Fruit fly (Drosophila melanogaster) S2 (cell line): ENCODE results near the gene CG3777.

Experiments used
- CG8478 ChIP-seq: fragments of >200 bp; optimal IDR thresholded peaks from 2 replicates; lab custom pipeline; 2018
- CTCF ChIP-seq, 2 experiments: fragments of >200 bp; optimal IDR thresholded peaks; 2 replicates each; lab custom pipeline; 2018

CG3777 gene

dm6 chrX:294839-295238 lies 15.3 kb downstream of the CG3777 start, which contains the start of gene CG13375:
CG13375 (minus strand) TSS chrX:294962.
- TF ChIP-seq CG8478 (lab: Kevin White, UChicago) (no peak), CTCF (optimal IDR thresholded peaks at IDR 0.05; lab: Kevin White, UChicago) (no peak)

dm6 chrX:307384-307783 lies 27.9 kb downstream of the CG3777 start, which contains the start of gene CG12470:
CG12470 (plus strand) TSS chrX:307684.
- TF ChIP-seq CG8478 (lab: Kevin White, UChicago) (no peak), CTCF (optimal IDR thresholded peaks at IDR 0.05; lab: Kevin White, UChicago) (no peak)

- TF ChIP-seq CTCF (optimal IDR thresholded peaks at IDR 0.05; lab: Kevin White, UChicago): no peak
- no peak for TF ChIP-seq CG8478 (lab: Kevin White, UChicago)
These were observed 31.8 kb downstream of the CG3777 start for dm6 chrX:311328-311727.

DNA sequence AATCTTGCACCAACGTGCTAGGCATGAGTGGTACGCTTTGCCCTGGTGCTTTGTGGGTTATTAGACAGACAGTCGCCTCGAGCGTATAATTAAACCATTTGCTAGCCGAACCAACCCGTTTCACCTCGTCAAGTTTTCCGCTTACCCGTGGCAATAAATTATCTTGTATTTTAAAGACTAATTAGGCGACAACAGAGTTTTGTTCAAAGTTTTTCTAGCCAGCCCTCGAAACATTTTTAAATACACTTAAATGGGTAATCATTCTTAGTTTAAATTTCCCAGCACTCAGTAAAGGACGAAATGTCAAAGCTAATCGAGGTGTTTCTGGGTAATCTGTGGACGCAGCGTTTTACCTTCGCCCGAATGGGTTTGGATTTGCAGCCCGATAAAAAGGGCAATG lies 35.3 kb downstream of the CG3777 start, which contains the start of gene Or1a:
Or1a (plus strand) TSS at position 301 of the 400 bp plus-strand sequence.
- TF ChIP-seq CTCF (optimal IDR thresholded peaks at IDR 0.05; lab: Kevin White, UChicago) (no peak), CG8478 (lab: Kevin White, UChicago) (no peak)

dm6 chrX:333942-334341 lies 54.4 kb downstream of the CG3777 start:
- TF ChIP-seq CG8478 (lab: Kevin White, UChicago) (no peak), CTCF (optimal IDR thresholded peaks at IDR 0.05; lab: Kevin White, UChicago) (no peak)

- no peak for TF ChIP-seq CTCF (optimal IDR thresholded peaks at IDR 0.05; lab: Kevin White, UChicago)
- TF ChIP-seq CG8478 (lab: Kevin White, UChicago): no peak
These were observed 55.3 kb downstream of the CG3777 start for dm6 chrX:334624-335292.

DNA sequence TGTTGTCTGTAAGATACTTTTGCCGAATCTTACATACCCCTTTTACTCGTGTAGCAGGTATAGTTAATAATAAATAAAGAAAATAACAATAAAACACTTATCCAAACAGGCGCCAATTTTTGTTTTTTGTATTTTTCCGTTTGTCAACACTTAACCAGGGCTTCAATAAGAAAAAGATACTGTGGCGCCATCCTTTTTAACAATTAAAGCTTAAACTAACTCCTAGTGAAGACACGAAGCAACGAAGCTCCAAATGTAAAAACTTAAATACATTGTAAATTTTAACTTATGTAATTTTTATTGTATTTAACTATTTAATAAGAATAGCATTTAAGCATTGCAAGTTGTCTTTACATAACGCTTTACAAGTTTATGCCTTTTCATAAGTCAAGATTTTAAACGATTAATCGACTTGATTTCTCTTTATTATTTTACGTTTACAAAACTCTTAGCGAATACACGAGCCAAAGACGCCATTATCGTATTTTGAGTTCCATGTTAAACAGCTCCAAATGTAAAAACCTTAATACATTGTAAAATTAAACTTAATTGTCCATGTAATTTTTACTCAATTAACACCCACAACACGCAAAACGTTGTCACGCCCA lies 57.3 kb downstream of the CG3777 start:
- TF ChIP-seq CG8478 (lab: Kevin White, UChicago): no peak
- TF ChIP-seq CTCF (optimal IDR thresholded peaks at IDR 0.05; lab: Kevin White, UChicago): peak in 1 of 2 experiments; percentile 48

DNA sequence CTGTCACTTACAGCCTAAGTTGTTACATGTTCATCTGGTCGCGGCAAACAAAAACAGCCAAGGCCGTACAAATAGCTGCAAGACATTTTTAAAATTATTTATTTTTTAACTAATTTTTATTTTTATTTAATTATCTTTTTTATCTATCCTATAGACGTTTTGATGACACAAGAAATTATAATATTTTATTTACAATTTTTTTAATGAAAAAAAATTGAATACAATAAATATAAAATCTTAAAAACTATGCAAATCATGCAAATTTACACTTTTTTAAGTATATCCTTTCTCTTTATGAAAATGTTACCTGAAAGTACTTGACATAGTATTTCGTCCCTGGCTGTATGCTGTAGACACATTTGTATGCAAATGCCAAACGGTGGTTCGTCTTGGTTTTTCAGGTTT lies 58.6 kb downstream of the CG3777 start:
- no peak for TF ChIP-seq CG8478 (lab: Kevin White, UChicago)
- no peak for TF ChIP-seq CTCF (optimal IDR thresholded peaks at IDR 0.05; lab: Kevin White, UChicago)

- TF ChIP-seq CG8478 (lab: Kevin White, UChicago): no peak
These were observed 60.5 kb downstream of the CG3777 start for dm6 chrX:339866-340571.

DNA sequence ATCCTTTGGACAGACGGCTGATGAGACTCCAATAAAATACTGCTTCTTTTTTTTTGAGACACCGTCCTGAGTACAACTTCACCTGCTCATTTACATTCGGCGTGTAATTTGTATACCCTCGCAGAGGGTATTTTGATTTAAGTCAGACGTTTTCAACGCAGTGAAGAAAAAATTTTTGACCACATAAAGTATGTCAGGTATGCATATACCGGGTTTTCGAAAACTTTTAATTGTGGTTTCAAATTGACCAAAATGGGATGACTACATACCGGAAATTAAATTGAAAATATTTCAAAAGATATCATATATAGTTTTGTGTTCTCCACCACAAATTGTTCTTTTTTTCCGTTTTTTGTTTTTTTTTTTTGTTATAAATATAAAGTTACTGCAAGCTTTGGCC lies 61.3 kb downstream of the CG3777 start:
- TF ChIP-seq CG8478 (lab: Kevin White, UChicago): no peak
- TF ChIP-seq CTCF (optimal IDR thresholded peaks at IDR 0.05; lab: Kevin White, UChicago): no peak

DNA sequence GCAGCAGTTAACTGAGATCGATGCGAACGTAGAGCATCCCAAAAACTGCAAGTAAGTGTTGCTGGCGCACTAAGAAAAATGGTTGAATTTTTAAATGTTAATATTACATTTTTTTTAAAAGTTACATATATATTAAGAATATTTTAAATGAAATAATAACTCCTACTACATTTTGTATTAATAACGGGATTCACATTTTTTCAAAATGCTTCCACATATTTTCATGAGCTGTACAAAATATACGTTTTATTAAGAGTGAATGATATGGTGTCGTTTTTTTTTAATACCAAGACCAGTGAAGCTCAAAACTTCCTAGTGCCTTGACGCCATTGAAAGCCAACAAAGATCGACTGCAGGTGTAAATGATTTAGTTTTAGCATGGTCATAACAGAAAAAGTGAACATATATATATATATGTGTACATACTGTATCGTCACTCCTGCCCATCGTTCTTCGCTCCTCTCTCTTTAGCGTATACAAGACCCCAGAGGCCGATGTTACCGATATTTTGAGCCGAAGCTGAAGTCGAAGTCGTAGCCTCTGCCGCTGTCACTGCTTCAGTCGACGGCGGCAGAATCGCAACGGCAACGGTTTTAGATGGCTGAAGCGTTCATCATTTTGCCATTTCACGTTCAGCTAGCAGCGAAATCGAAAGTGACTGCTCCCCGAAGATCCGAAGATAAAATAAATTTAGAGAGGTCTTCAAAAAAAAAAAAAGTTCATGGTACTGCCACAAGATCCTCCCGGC lies 63.1 kb downstream of the CG3777 start:
- TF ChIP-seq CG8478 (lab: Kevin White, UChicago) (no peak), CTCF (optimal IDR thresholded peaks at IDR 0.05; lab: Kevin White, UChicago) (no peak)

DNA sequence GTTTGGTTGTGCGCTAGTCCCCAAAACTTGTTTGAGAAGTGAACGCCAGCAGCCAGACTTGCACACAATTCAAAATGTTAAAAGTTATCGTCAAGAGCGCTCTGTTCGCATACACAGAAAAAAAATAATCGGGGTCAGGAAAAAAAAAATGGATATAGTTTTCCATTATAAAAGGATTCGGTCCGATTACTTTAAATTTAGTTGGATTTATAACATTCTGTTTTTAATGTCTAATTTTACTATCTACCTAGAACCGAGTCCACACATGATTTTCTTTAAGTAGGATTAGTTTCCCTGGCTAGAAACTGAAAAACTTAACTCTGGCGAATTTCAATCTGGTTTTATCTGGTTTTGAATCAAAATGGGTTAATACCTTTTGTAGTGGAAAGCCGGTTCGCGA lies 65.7 kb downstream of the CG3777 start:
- TF ChIP-seq CTCF (optimal IDR thresholded peaks at IDR 0.05; lab: Kevin White, UChicago) (no peak), CG8478 (lab: Kevin White, UChicago) (no peak)

- no peak for TF ChIP-seq CTCF (optimal IDR thresholded peaks at IDR 0.05; lab: Kevin White, UChicago)
- TF ChIP-seq CG8478 (lab: Kevin White, UChicago): no peak
These were observed 70.8 kb downstream of the CG3777 start, which contains the start of gene CG43181 for dm6 chrX:350266-350665. CG43181 (plus strand) TSS chrX:350566.

DNA sequence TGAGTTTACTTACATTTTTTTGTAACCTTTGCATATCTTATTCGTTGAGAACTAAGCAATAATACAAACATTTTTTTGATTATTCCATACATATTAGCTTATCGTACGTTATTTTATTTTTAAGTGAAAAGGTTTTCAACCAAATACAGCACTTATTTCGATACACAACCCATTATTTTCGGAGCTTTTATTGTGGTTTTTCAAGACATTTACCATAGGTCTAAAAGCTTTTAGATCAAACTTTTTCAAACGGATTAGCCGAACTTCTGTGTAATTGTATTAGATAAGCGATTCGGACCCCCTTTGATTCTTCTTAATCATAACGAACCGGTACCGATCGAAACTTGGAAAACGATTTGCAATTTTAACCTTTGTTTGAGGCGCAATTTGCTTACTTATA lies 71.5 kb downstream of the CG3777 start:
- TF ChIP-seq CG8478 (lab: Kevin White, UChicago) (no peak), CTCF (optimal IDR thresholded peaks at IDR 0.05; lab: Kevin White, UChicago) (no peak)
